Fruit fly (Drosophila melanogaster): ENCODE data around the gene Ada2b.

Ada2b gene

dm6 chr3R:8243720-8244119 lies 3.4 kb upstream of the Ada2b start, which contains the start of the genes CG9636, CG18749 and CG33722 (continued):
- TF ChIP-seq Max (GFP tag; optimal IDR thresholded peaks at IDR 0.05) (peak; percentile 76), tup (GFP tag; optimal IDR thresholded peaks at IDR 0.05) (peak; percentile 42), pros (GFP tag; optimal IDR thresholded peaks at IDR 0.05) (peak; percentile 16), Dref (GFP tag; IDR thresholded peaks at IDR 0.05) (peak; percentile 78), CG9437 (GFP tag; optimal IDR thresholded peaks at IDR 0.05) (peak; percentile 76), CG5245 (GFP tag; optimal IDR thresholded peaks at IDR 0.05) (peak; percentile 45), Deaf1 (tag; optimal IDR thresholded peaks at IDR 0.05) (peak; percentile 37), sens (GFP tag) (peak; percentile 88), Sry-δ (GFP tag; optimal IDR thresholded peaks at IDR 0.05) (peak; percentile 81), nmo (GFP tag; optimal IDR thresholded peaks at IDR 0.05) (peak; percentile 81), Dip3 (GFP tag; optimal IDR thresholded peaks at IDR 0.05) (peak; percentile 20), ind (GFP tag; optimal IDR thresholded peaks at IDR 0.05) (peak; percentile 71), ftz-f1 (GFP tag; optimal IDR thresholded peaks at IDR 0.05) (no peak), Ptx1 (GFP tag; IDR thresholded peaks at IDR 0.05) (peak; percentile 70), CG3726 (GFP tag; IDR thresholded peaks at IDR 0.05) (no peak), HmgZ (tag; optimal IDR thresholded peaks at IDR 0.05) (peak; percentile 78), CG4854 (GFP tag; optimal IDR thresholded peaks at IDR 0.05) (peak; percentile 43), kah (GFP tag; optimal IDR thresholded peaks at IDR 0.05) (no peak), CG31365 (tag; optimal IDR thresholded peaks at IDR 0.05) (peak; percentile 50), CG9609 (GFP tag; optimal IDR thresholded peaks at IDR 0.05) (peak; percentile 12), trh (GFP tag; optimal IDR thresholded peaks at IDR 0.05) (no peak), CG10274 (GFP tag; optimal IDR thresholded peaks at IDR 0.05) (no peak), bigmax (GFP tag; optimal IDR thresholded peaks at IDR 0.05) (no peak), toy (GFP tag; IDR thresholded peaks at IDR 0.05) (no peak), CG6272 (GFP tag; IDR thresholded peaks at IDR 0.05) (peak; percentile 66), CG13123 (GFP tag; optimal IDR thresholded peaks at IDR 0.05) (peak; percentile 48), CG6765 (GFP tag; optimal IDR thresholded peaks at IDR 0.05) (no peak), ewg (GFP tag; optimal IDR thresholded peaks at IDR 0.05) (peak; percentile 36), rib (GFP tag; IDR thresholded peaks at IDR 0.05) (peak; percentile 44; the same call in 1 of the 2 replicates), CoRest (tag; optimal IDR thresholded peaks at IDR 0.05) (peak; percentile 80), CG10654 (GFP tag; optimal IDR thresholded peaks at IDR 0.05) (peak; percentile 70), vnd (GFP tag; IDR thresholded peaks at IDR 0.05; ENCODE audit: partially characterized antibody) (peak; percentile 95), Abd-B (GFP tag; optimal IDR thresholded peaks at IDR 0.05) (peak; percentile 84), Sox100B (GFP tag; optimal IDR thresholded peaks at IDR 0.05) (peak; percentile 70), unpg (GFP tag; optimal IDR thresholded peaks at IDR 0.05) (peak; percentile 72), CG8478 (optimal IDR thresholded peaks at IDR 0.05) (no peak), CG9876 (GFP tag; optimal IDR thresholded peaks at IDR 0.05) (no peak), cwo (GFP tag; optimal IDR thresholded peaks at IDR 0.05) (no peak), Hr78 (GFP tag; optimal IDR thresholded peaks at IDR 0.05) (no peak), CG30403 (GFP tag; optimal IDR thresholded peaks at IDR 0.05) (peak; percentile 86), CG9817 (tag; optimal IDR thresholded peaks at IDR 0.05) (peak; percentile 76), stc (GFP tag; IDR thresholded peaks at IDR 0.05) (0 out of 2 replicates have a peak, but pooled peaks have one; percentile 46), CG9727 (GFP tag; optimal IDR thresholded peaks at IDR 0.05) (peak; percentile 76), br (optimal IDR thresholded peaks at IDR 0.05) (no peak), Chrac-16 (GFP tag; optimal IDR thresholded peaks at IDR 0.05) (peak; percentile 73), nerfin-2 (GFP tag; IDR thresholded peaks at IDR 0.05; ENCODE audit: partially characterized antibody) (peak; percentile 97), Ssrp (tag; optimal IDR thresholded peaks at IDR 0.05) (peak; percentile 53), grau (tag; optimal IDR thresholded peaks at IDR 0.05) (peak; percentile 71), caup (GFP tag; optimal IDR thresholded peaks at IDR 0.05; ENCODE audit: severe bottlenecking) (peak; percentile 50), CG17359 (tag; optimal IDR thresholded peaks at IDR 0.05) (peak; percentile 69), CG8281 (tag; optimal IDR thresholded peaks at IDR 0.05) (peak; percentile 55)

All from whole organism, embryonic.